Fruit fly (Drosophila melanogaster) S2 (cell line): ENCODE results near the gene CG13930.

Source experiments
- CG8478 ChIP-seq: fragments of >200 bp; optimal IDR thresholded peaks from 2 replicates; lab custom pipeline; 2018
- CTCF ChIP-seq, 2 experiments: fragments of >200 bp; optimal IDR thresholded peaks; 2 replicates each; lab custom pipeline; 2018

- no peak for TF ChIP-seq CTCF (optimal IDR thresholded peaks at IDR 0.05; lab: Kevin White, UChicago)
- no peak for TF ChIP-seq CG8478 (lab: Kevin White, UChicago)
Observed at dm6 chr3L:1709161-1709560, 36.6 kb upstream of the CG13930 start.
